Fruit fly (Drosophila melanogaster) whole organism, larva: ENCODE data around the gene PrBP.

Source experiments
- noc ChIP-seq: fragments of 200-800 bp; sonication (Bioruptor generic); optimal IDR thresholded peaks from 3 replicates; lab custom pipeline; 2019; ENCODE audit warnings: missing biosample characterization, mild to moderate bottlenecking, missing genetic modification characterization, moderate library complexity

The PrBP gene

dm6 chr2L:8659549-8659948 is 26.2 kb downstream of the PrBP start:
- no peak for TF ChIP-seq noc
